Fruit fly (Drosophila melanogaster) whole organism, embryonic: ENCODE data around the gene CG44836.
A peak's percentile ranks its signal among the peaks of the same experiment; 100 is the strongest.

ENCODE experiments used
- CG10565 ChIP-seq: fragments of 200-800 bp; sonication (Bioruptor generic); optimal IDR thresholded peaks from 3 replicates; lab custom pipeline; 2016; ENCODE audit warnings: missing biosample characterization, mild to moderate bottlenecking, missing genetic modification characterization
- CG13775 ChIP-seq: fragments of 200-800 bp; sonication (Bioruptor generic); optimal IDR thresholded peaks from 3 replicates; lab custom pipeline; 2017; ENCODE audit warnings: missing biosample characterization, mild to moderate bottlenecking, missing genetic modification characterization
- CG14710 ChIP-seq: fragments of 200-800 bp; sonication (Bioruptor generic); optimal IDR thresholded peaks from 3 replicates; lab custom pipeline; 2019; ENCODE audit warnings: missing biosample characterization, mild to moderate bottlenecking, missing genetic modification characterization, moderate library complexity
- CG14965 ChIP-seq: fragments of 200-800 bp; sonication (Bioruptor generic); optimal IDR thresholded peaks from 2 replicates; lab custom pipeline; 2016; ENCODE audit warnings: missing biosample characterization, missing genetic modification characterization, borderline replicate concordance
- CG15073 ChIP-seq: fragments of 200-800 bp; sonication (Bioruptor generic); optimal IDR thresholded peaks from 2 replicates; lab custom pipeline; 2016; ENCODE audit warnings: missing biosample characterization, missing genetic modification characterization
- CG2199 ChIP-seq: fragments of 200-800 bp; sonication (Bioruptor generic); IDR thresholded peaks from 3 replicates; pipeline ENCODE4 v1.3.6; 2022; ENCODE audit warnings: missing biosample characterization, missing genetic modification characterization
- CG30431 ChIP-seq: fragments of 200-800 bp; sonication (Bioruptor generic); optimal IDR thresholded peaks from 2 replicates; lab custom pipeline; 2017; ENCODE audit warnings: missing biosample characterization, missing genetic modification characterization
- CG31441 ChIP-seq: fragments of 200-800 bp; sonication (Bioruptor generic); IDR thresholded peaks from 2 replicates; pipeline ENCODE4 v1.3.6; 2022; ENCODE audit warnings: missing biosample characterization, missing genetic modification characterization
- CG33557 ChIP-seq: fragments of 200-800 bp; sonication (Bioruptor generic); optimal IDR thresholded peaks from 2 replicates; lab custom pipeline; 2019; ENCODE audit warnings: missing biosample characterization, mild to moderate bottlenecking, missing genetic modification characterization, moderate library complexity
- CG3847 ChIP-seq: fragments of 200-800 bp; sonication (Bioruptor generic); IDR thresholded peaks from 2 replicates; pipeline ENCODE4 v1.3.6; 2022; ENCODE audit warnings: missing biosample characterization, missing genetic modification characterization
- CG4360 ChIP-seq: fragments of 200-800 bp; sonication (Bioruptor generic); IDR thresholded peaks from 2 replicates; pipeline ENCODE4 v1.3.6; 2022; ENCODE audit warnings: missing biosample characterization, missing genetic modification characterization
- CG6175 ChIP-seq: fragments of 200-800 bp; sonication (Bioruptor generic); IDR thresholded peaks from 3 replicates; pipeline ENCODE4 v1.3.6; 2022; ENCODE audit warnings: missing biosample characterization, missing genetic modification characterization
- CG6791 ChIP-seq: fragments of 200-800 bp; sonication (Bioruptor generic); IDR thresholded peaks from 3 replicates; pipeline ENCODE4 v1.3.6; 2022; ENCODE audit warnings: missing biosample characterization, missing genetic modification characterization; ENCODE audit not compliant: partially characterized antibody
- CG7928 ChIP-seq: fragments of 200-800 bp; sonication (Bioruptor generic); optimal IDR thresholded peaks from 2 replicates; lab custom pipeline; 2017; ENCODE audit warnings: missing biosample characterization, mild to moderate bottlenecking, missing genetic modification characterization
- CG8765 ChIP-seq: fragments of 200-800 bp; sonication (Bioruptor generic); IDR thresholded peaks from 2 replicates; pipeline ENCODE4 v1.3.6; 2022; ENCODE audit warnings: missing biosample characterization, missing genetic modification characterization
- CG8924 ChIP-seq: fragments of 200-800 bp; optimal IDR thresholded peaks from 3 replicates; lab custom pipeline; 2019; ENCODE audit warnings: missing biosample characterization, mild to moderate bottlenecking, missing genetic modification characterization, moderate library complexity
- CTCF ChIP-seq: fragments of 200-800 bp; sonication (Bioruptor generic); optimal IDR thresholded peaks from 2 replicates; lab custom pipeline; 2017; ENCODE audit warnings: missing biosample characterization, mild to moderate bottlenecking, missing genetic modification characterization, moderate library complexity
- E2f2 ChIP-seq: fragments of 200-800 bp; sonication (Bioruptor generic); IDR thresholded peaks from 2 replicates; pipeline ENCODE4 v1.3.6; 2022; ENCODE audit warnings: missing biosample characterization, missing genetic modification characterization
- HLH4C ChIP-seq: fragments of 200-800 bp; sonication (Bioruptor generic); IDR thresholded peaks from 3 replicates; pipeline ENCODE4 v1.3.6; 2022; ENCODE audit warnings: missing biosample characterization, missing genetic modification characterization; ENCODE audit not compliant: partially characterized antibody
- Hmx ChIP-seq: fragments of 200-800 bp; sonication (Bioruptor generic); optimal IDR thresholded peaks from 2 replicates; lab custom pipeline; 2016; ENCODE audit warnings: missing biosample characterization, missing genetic modification characterization
- Lim3 ChIP-seq: fragments of 200-800 bp; sonication (Bioruptor generic); IDR thresholded peaks from 2 replicates; pipeline ENCODE4 v1.3.6; 2022; ENCODE audit warnings: missing biosample characterization, missing genetic modification characterization
- MBD-R2 ChIP-seq: fragments of 200-800 bp; sonication (Bioruptor generic); IDR thresholded peaks from 2 replicates; pipeline ENCODE4 v1.3.6; 2022; ENCODE audit warnings: missing biosample characterization, missing genetic modification characterization
- NFAT ChIP-seq: fragments of 200-800 bp; sonication (Bioruptor generic); IDR thresholded peaks from 2 replicates; pipeline ENCODE4 v1.3.6; 2022; ENCODE audit warnings: missing biosample characterization, missing genetic modification characterization
- Oli ChIP-seq: fragments of 200-800 bp; sonication (Bioruptor generic); optimal IDR thresholded peaks from 2 replicates; lab custom pipeline; 2018; ENCODE audit warnings: missing biosample characterization, mild to moderate bottlenecking, missing genetic modification characterization, moderate library complexity
- PHDP ChIP-seq: fragments of 200-800 bp; sonication (Bioruptor generic); optimal IDR thresholded peaks from 3 replicates; lab custom pipeline; 2018; ENCODE audit warnings: missing biosample characterization, mild to moderate bottlenecking, missing genetic modification characterization, moderate library complexity
- Sox102F ChIP-seq: fragments of 200-800 bp; sonication (Bioruptor generic); optimal IDR thresholded peaks from 2 replicates; lab custom pipeline; 2018; ENCODE audit warnings: missing biosample characterization, mild to moderate bottlenecking, missing genetic modification characterization, moderate library complexity
- Trl ChIP-seq, 3 experiments: fragments of >200 bp in 2 of 3; fragments of 200-800 bp in 1 of 3; sonication (Bioruptor generic) in 1 of 3; optimal IDR thresholded peaks; 2 replicates in 1 of 3; 3 replicates in 2 of 3; lab custom pipeline; 2016 to 2017; ENCODE audit warnings: missing biosample characterization in 1 of 3, missing genetic modification characterization in 1 of 3
- abd-A ChIP-seq: fragments of 200-800 bp; sonication (Bioruptor generic); optimal IDR thresholded peaks from 3 replicates; lab custom pipeline; 2019; ENCODE audit warnings: missing biosample characterization, mild to moderate bottlenecking, missing genetic modification characterization, moderate library complexity
- ara ChIP-seq: fragments of 200-800 bp; sonication (Bioruptor generic); IDR thresholded peaks from 2 replicates; pipeline ENCODE4 v1.3.6; 2022; ENCODE audit warnings: missing biosample characterization, missing genetic modification characterization
- cg ChIP-seq: fragments of 200-800 bp; sonication (Bioruptor generic); optimal IDR thresholded peaks from 3 replicates; lab custom pipeline; 2019; ENCODE audit warnings: missing biosample characterization, mild to moderate bottlenecking, missing genetic modification characterization, moderate library complexity
- chm ChIP-seq: fragments of 200-800 bp; sonication (Bioruptor generic); IDR thresholded peaks from 2 replicates; pipeline ENCODE4 v1.3.6; 2022; ENCODE audit warnings: missing biosample characterization, missing genetic modification characterization
- corto ChIP-seq: fragments of 200-800 bp; sonication (Bioruptor generic); optimal IDR thresholded peaks from 2 replicates; lab custom pipeline; 2016; ENCODE audit warnings: missing biosample characterization, mild to moderate bottlenecking, missing genetic modification characterization, moderate library complexity
- gcm2 ChIP-seq: fragments of 200-800 bp; sonication (Bioruptor generic); optimal IDR thresholded peaks from 2 replicates; lab custom pipeline; 2016; ENCODE audit warnings: missing biosample characterization, missing genetic modification characterization
- insv ChIP-seq, 2 experiments: fragments of 200-800 bp; sonication (Bioruptor generic); optimal IDR thresholded peaks; 3 replicates each; lab custom pipeline; 2016 to 2018; ENCODE audit warnings: missing biosample characterization in 2 of 2, missing genetic modification characterization in 2 of 2
- kni ChIP-seq: fragments of 200-800 bp; sonication (Bioruptor generic); optimal IDR thresholded peaks from 3 replicates; lab custom pipeline; 2017; ENCODE audit warnings: mild to moderate bottlenecking, missing biosample characterization, missing genetic modification reagents, missing genetic modification characterization
- mld ChIP-seq: fragments of 200-800 bp; sonication (Bioruptor generic); IDR thresholded peaks from 3 replicates; pipeline ENCODE4 v1.3.6; 2022; ENCODE audit warnings: missing biosample characterization, missing genetic modification characterization; ENCODE audit not compliant: partially characterized antibody
- pan ChIP-seq, 4 experiments: fragments of >200 bp in 3 of 4; fragments of 200-800 bp in 1 of 4; sonication (Bioruptor generic) in 1 of 4; optimal IDR thresholded peaks in 3 of 4; IDR thresholded peaks in 1 of 4; 2 replicates each; pipeline versions ENCODE4 v1.3.6 to Lab custom; 2017 to 2022; ENCODE audit warnings: missing biosample characterization in 2 of 4, missing genetic modification characterization in 2 of 4, mixed read lengths in 1 of 4
- phol ChIP-seq: fragments of 200-800 bp; sonication (Bioruptor generic); optimal IDR thresholded peaks from 3 replicates; lab custom pipeline; 2018; ENCODE audit warnings: missing biosample characterization, mild to moderate bottlenecking, missing genetic modification characterization, moderate library complexity
- pnt ChIP-seq: fragments of 200-800 bp; sonication (Bioruptor generic); optimal IDR thresholded peaks from 3 replicates; lab custom pipeline; 2016; ENCODE audit warnings: missing biosample characterization, missing genetic modification characterization
- pros ChIP-seq: fragments of 200-800 bp; sonication (Bioruptor generic); optimal IDR thresholded peaks from 3 replicates; lab custom pipeline; 2019; ENCODE audit warnings: missing biosample characterization, mild to moderate bottlenecking, missing genetic modification characterization, moderate library complexity
- sens ChIP-seq: fragments of 200-800 bp; sonication (Bioruptor generic); peaks from one replicate; lab custom pipeline; 2016; ENCODE audit warnings: missing biosample characterization, missing genetic modification characterization
- sens-2 ChIP-seq: fragments of 200-800 bp; sonication (Bioruptor generic); IDR thresholded peaks from 2 replicates; pipeline ENCODE4 v1.3.6; 2022; ENCODE audit warnings: missing biosample characterization, missing genetic modification characterization
- tgo ChIP-seq: fragments of 200-800 bp; sonication (Bioruptor generic); IDR thresholded peaks from 3 replicates; pipeline ENCODE4 v1.3.6; 2022; ENCODE audit warnings: missing biosample characterization, missing genetic modification characterization
- ttk ChIP-seq: fragments of 200-800 bp; sonication (Bioruptor generic); IDR thresholded peaks from 2 replicates; pipeline ENCODE4 v2.1.2; 2022; ENCODE audit warnings: missing biosample characterization, missing genetic modification characterization

CG44836 gene

dm6 chr3L:16408609-16409439, 8.7 kb upstream of the CG44836 start (continued):
- TF ChIP-seq CG13775 (GFP tag; lab: Kevin White, UChicago) (peak; percentile 44), CG4360 (peak; percentile 89), Sox102F (GFP tag; lab: Kevin White, UChicago) (no peak), CG31441 (GFP tag; lab: Robert Waterston, UW) (0 out of 2 replicates have a peak, but pooled peaks have one; percentile 23), pnt (GFP tag; lab: Kevin White, UChicago) (peak; percentile 37), sens (peak; percentile 96)
- TF ChIP-seq, all 482 proteins: peak for 175

dm6 chr3L:16407815-16408608, 7.9 kb upstream of the CG44836 start:
- TF ChIP-seq Oli (tag; lab: Kevin White, UChicago) (no peak), CG14965 (GFP tag; lab: Kevin White, UChicago) (peak; percentile 83), NFAT (GFP tag; lab: Robert Waterston, UW) (no peak), CG8924 (tag; lab: Kevin White, UChicago) (peak; percentile 35), mld (GFP tag; lab: Robert Waterston, UW) (no peak), MBD-R2 (0 out of 2 replicates have a peak, but pooled peaks have one; percentile 13), Hmx (GFP tag; lab: Kevin White, UChicago) (no peak), CG15073 (GFP tag; lab: Kevin White, UChicago) (no peak), CG6175 (GFP tag; lab: Robert Waterston, UW) (no peak), ttk (GFP tag; lab: Robert Waterston, UW) (no peak), gcm2 (GFP tag; lab: Kevin White, UChicago) (no peak), Trl (optimal IDR thresholded peaks at IDR 0.05; lab: Kevin White, UChicago) (peak; percentile 72 to 76), Trl (GFP tag; optimal IDR thresholded peaks at IDR 0.05; lab: Kevin White, UChicago) (no peak), chm (GFP tag; lab: Robert Waterston, UW) (peak; percentile 42; the same call in 1 of the 2 replicates), Lim3 (GFP tag; lab: Robert Waterston, UW) (no peak), ara (GFP tag; lab: Robert Waterston, UW) (0 out of 2 replicates have a peak, but pooled peaks have one; percentile 36), HLH4C (GFP tag; lab: Robert Waterston, UW) (no peak), pros (GFP tag; lab: Kevin White, UChicago) (peak; percentile 64), CG3847 (no peak), CTCF (GFP tag; lab: Kevin White, UChicago) (peak; percentile 91), PHDP (tag; lab: Kevin White, UChicago) (no peak), insv (GFP tag; optimal IDR thresholded peaks at IDR 0.05; lab: Kevin White, UChicago) (peak in 1 of 2 experiments; percentile 94), pan (optimal IDR thresholded peaks at IDR 0.05; lab: Kevin White, UChicago) (no peak), pan (GFP tag; optimal IDR thresholded peaks at IDR 0.05 in 1 of 2, IDR thresholded peaks at IDR 0.05 in 1 of 2) (no peak), CG30431 (GFP tag; lab: Kevin White, UChicago) (no peak), CG7928 (no peak), abd-A (peak; percentile 74), corto (GFP tag; lab: Kevin White, UChicago) (peak; percentile 5), CG8765 (GFP tag; lab: Robert Waterston, UW) (0 out of 2 replicates have a peak, but pooled peaks have one; percentile 18), E2f2 (GFP tag; lab: Robert Waterston, UW) (no peak), cg (peak; percentile 59), CG6791 (GFP tag; lab: Robert Waterston, UW) (peak; percentile 56; the same call in 1 of the 3 replicates), CG4360 (peak; percentile 84), CG14710 (tag; lab: Kevin White, UChicago) (peak; percentile 99), sens-2 (GFP tag; lab: Robert Waterston, UW) (no peak), sens (peak; percentile 85), phol (tag; lab: Kevin White, UChicago) (peak; percentile 3), tgo (no peak), CG10565 (no peak), kni (GFP tag; lab: Kevin White, UChicago) (peak; percentile 89), CG33557 (GFP tag; lab: Kevin White, UChicago) (peak; percentile 2), CG2199 (GFP tag; lab: Robert Waterston, UW) (peak; percentile 84; the same call in 2 of the 3 replicates)
